Worm (Caenorhabditis elegans) whole organism, late embryonic: ENCODE data around the gene col-131.

Experiments
- C08G9.2 ChIP-seq: sonication (generic microtip); optimal IDR thresholded peaks from 2 replicates; lab custom pipeline; 2016; ENCODE audit warnings: mild to moderate bottlenecking, missing genetic modification characterization, moderate library complexity, missing compliant biosample characterization
- ahr-1 ChIP-seq: sonication (generic microtip); optimal IDR thresholded peaks from 2 replicates; lab custom pipeline; 2016; ENCODE audit warnings: missing genetic modification characterization, missing compliant biosample characterization
- ama-1 ChIP-seq: fragments of 150-350 bp; optimal IDR thresholded peaks from 2 replicates; lab custom pipeline; 2014
- ceh-19 ChIP-seq: fragments of 200-800 bp; sonication (Bioruptor generic); optimal IDR thresholded peaks from 2 replicates; lab custom pipeline; 2018; ENCODE audit warnings: mild to moderate bottlenecking, missing genetic modification characterization, missing compliant biosample characterization
- ceh-31 ChIP-seq: sonication (generic microtip); optimal IDR thresholded peaks from 2 replicates; lab custom pipeline; 2016; ENCODE audit warnings: missing genetic modification characterization, missing compliant biosample characterization
- dmd-4 ChIP-seq: sonication (generic microtip); optimal IDR thresholded peaks from 2 replicates; lab custom pipeline; 2016; ENCODE audit warnings: borderline replicate concordance, missing genetic modification characterization, missing compliant biosample characterization
- elt-2 ChIP-seq: sonication (generic microtip); optimal IDR thresholded peaks from 2 replicates; lab custom pipeline; 2016; ENCODE audit warnings: missing genetic modification reagents, missing genetic modification characterization, missing compliant biosample characterization
- ets-4 ChIP-seq: sonication (generic microtip); optimal IDR thresholded peaks from 2 replicates; lab custom pipeline; 2016; ENCODE audit warnings: missing genetic modification characterization, missing compliant biosample characterization
- eyg-1 ChIP-seq: sonication (generic microtip); optimal IDR thresholded peaks from 2 replicates; lab custom pipeline; 2016; ENCODE audit warnings: missing genotype, missing genetic modification characterization, missing compliant biosample characterization
- fax-1 ChIP-seq: sonication (generic microtip); optimal IDR thresholded peaks from 2 replicates; lab custom pipeline; 2016; ENCODE audit warnings: missing genotype, missing genetic modification characterization, missing compliant biosample characterization
- fkh-10 ChIP-seq: fragments of 150-350 bp; optimal IDR thresholded peaks from 2 replicates; lab custom pipeline; 2014; ENCODE audit warnings: missing biosample characterization, missing genetic modification reagents, missing genetic modification characterization
- hlh-13 ChIP-seq: fragments of 200-800 bp; sonication (Bioruptor generic); optimal IDR thresholded peaks from 2 replicates; lab custom pipeline; 2018; ENCODE audit warnings: mild to moderate bottlenecking, missing genetic modification characterization, missing compliant biosample characterization
- hlh-15 ChIP-seq: sonication (generic microtip); optimal IDR thresholded peaks from 2 replicates; lab custom pipeline; 2016; ENCODE audit warnings: missing genetic modification characterization, missing compliant biosample characterization
- hlh-8 ChIP-seq: sonication (generic microtip); optimal IDR thresholded peaks from 2 replicates; lab custom pipeline; 2016; ENCODE audit warnings: missing genotype, missing genetic modification characterization, missing compliant biosample characterization
- mec-3 ChIP-seq: sonication (generic microtip); optimal IDR thresholded peaks from 2 replicates; lab custom pipeline; 2016; ENCODE audit warnings: borderline replicate concordance, missing genetic modification characterization, missing compliant biosample characterization
- nfya-1 ChIP-seq: sonication (generic microtip); optimal IDR thresholded peaks from 2 replicates; lab custom pipeline; 2017; ENCODE audit warnings: missing genetic modification characterization, mild to moderate bottlenecking, missing compliant biosample characterization, antibody characterized with exemption, moderate library complexity
- odd-2 ChIP-seq: sonication (generic microtip); optimal IDR thresholded peaks from 2 replicates; lab custom pipeline; 2017; ENCODE audit warnings: antibody characterized with exemption, mild to moderate bottlenecking, missing genetic modification characterization, missing compliant biosample characterization
- sdc-2 ChIP-seq: sonication (generic microtip); optimal IDR thresholded peaks from 2 replicates; lab custom pipeline; 2016; ENCODE audit warnings: missing genotype, missing genetic modification characterization, missing compliant biosample characterization
- sox-4 ChIP-seq: sonication (generic microtip); optimal IDR thresholded peaks from 2 replicates; lab custom pipeline; 2017; ENCODE audit warnings: mild to moderate bottlenecking, missing genetic modification characterization, inconsistent platforms, missing compliant biosample characterization
- syd-9 ChIP-seq: sonication (generic microtip); optimal IDR thresholded peaks from 2 replicates; lab custom pipeline; 2016; ENCODE audit warnings: mild to moderate bottlenecking, missing genetic modification characterization, moderate library complexity, missing compliant biosample characterization
- tbx-2 ChIP-seq: sonication (generic microtip); optimal IDR thresholded peaks from 2 replicates; lab custom pipeline; 2016; ENCODE audit warnings: missing genetic modification characterization, missing compliant biosample characterization
- unc-3 ChIP-seq, 2 experiments: fragments of 200-800 bp in 1 of 2; sonication (Bioruptor generic) in 1 of 2; sonication (generic microtip) in 1 of 2; conservative IDR thresholded peaks in 1 of 2; optimal IDR thresholded peaks in 1 of 2; 2 replicates each; pipeline versions ENCODE4 v1.3.6 to Lab custom; 2016 to 2022; ENCODE audit warnings: missing compliant biosample characterization in 2 of 2, missing genetic modification characterization in 2 of 2, missing genetic modification reagents in 1 of 2
- unc-42 ChIP-seq: sonication (generic microtip); optimal IDR thresholded peaks from 2 replicates; lab custom pipeline; 2016; ENCODE audit warnings: missing genotype, missing genetic modification characterization, missing compliant biosample characterization
- unc-55 ChIP-seq: sonication (generic microtip); optimal IDR thresholded peaks from 2 replicates; lab custom pipeline; 2017; ENCODE audit warnings: missing biosample characterization, missing genetic modification reagents, missing genetic modification characterization

col-131 gene

DNA sequence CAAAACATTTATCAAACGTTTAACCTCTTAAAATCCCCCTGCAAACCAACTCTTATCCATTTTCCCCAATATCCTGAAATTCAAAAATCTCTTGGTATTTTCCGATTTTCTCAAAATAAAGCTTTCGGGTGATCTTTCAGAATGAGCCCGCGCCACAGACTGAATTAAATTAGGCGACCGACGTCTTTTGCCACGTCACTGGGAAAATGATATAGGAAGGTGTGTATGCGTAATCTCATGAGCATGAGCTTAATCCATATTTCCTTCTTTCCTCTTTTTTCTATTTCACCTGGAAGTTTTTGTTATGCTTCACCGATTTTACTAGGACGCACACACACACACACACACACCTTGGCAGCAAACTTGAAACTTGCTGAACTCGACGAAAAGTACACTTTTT lies 46.1 kb downstream of the col-131 start:
- no peak for TF ChIP-seq fkh-10
- no peak for TF ChIP-seq ama-1 (lab: Kevin White, UChicago)
- no peak for TF ChIP-seq odd-2 (tag; lab: Kevin White, UChicago)
- no peak for TF ChIP-seq unc-42 (tag; lab: Kevin White, UChicago)
- no peak for TF ChIP-seq eyg-1 (tag; lab: Kevin White, UChicago)
- TF ChIP-seq ets-4 (tag; lab: Kevin White, UChicago), result no peak
- no peak for TF ChIP-seq dmd-4
- no peak for TF ChIP-seq ahr-1
- TF ChIP-seq syd-9 (tag; lab: Kevin White, UChicago), result no peak
- no peak for TF ChIP-seq nfya-1 (tag; lab: Kevin White, UChicago)
- no peak for TF ChIP-seq sdc-2 (tag; lab: Kevin White, UChicago)
- TF ChIP-seq hlh-13, result no peak

DNA sequence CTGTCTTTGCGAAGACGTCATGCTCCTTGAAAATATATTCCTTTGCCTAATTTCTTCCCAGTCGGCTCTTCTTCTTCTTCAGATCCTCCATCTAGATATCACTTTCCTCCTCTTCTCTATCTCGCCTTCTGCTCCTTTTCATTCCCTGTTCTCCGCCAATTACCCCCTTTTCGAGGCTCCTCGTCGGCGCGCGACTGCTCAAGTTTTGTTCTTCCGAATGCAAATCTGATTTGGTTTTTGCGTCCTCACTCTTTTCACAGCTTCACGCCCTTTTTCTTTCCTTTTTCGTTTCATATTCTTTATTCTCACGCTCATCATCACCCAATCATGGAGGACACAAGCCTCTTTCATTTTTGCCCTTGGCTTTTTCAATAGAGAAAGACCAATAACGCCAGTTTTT lies 50.3 kb downstream of the col-131 start:
- TF ChIP-seq unc-42 (tag; lab: Kevin White, UChicago) (peak; percentile 82), mec-3 (tag; lab: Kevin White, UChicago) (no peak), unc-3 (GFP tag; conservative IDR thresholded peaks at IDR 0.05; lab: Robert Waterston, UW) (no peak), unc-3 (tag; optimal IDR thresholded peaks at IDR 0.05; lab: Kevin White, UChicago) (no peak), odd-2 (tag; lab: Kevin White, UChicago) (no peak), fkh-10 (no peak), sox-4 (tag; lab: Kevin White, UChicago) (peak; percentile 16), fax-1 (no peak), unc-55 (GFP tag; lab: Kevin White, UChicago) (no peak), elt-2 (tag; lab: Kevin White, UChicago) (no peak)

DNA sequence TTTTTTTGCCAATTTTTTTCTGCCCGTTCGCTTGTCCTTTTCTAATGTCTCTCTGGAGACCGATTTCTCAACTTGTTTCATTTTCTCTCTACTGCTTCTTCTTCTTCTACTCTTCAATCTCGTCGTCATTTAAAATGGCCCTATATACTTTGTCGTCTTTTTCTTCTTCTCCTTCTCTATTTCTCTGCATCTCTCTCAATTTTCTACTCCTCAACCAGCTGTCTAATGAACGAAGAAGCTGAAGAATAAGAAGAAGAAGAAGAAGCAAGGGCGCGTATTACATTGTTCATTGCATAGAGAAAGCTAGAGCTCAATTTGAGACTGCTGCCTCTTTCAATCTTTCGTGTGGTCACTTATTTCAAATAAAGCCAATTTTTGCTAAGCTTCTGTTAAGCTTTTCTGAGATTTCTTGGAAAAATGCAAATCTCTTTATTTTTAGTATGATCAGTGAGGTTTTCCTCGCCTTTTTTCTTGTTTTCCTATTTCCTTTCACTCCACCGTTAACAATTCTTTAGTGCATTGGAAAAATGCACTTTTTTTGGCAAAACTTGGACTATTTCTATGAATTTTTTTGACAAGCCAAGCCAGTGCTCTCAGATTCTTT lies 51.2 kb downstream of the col-131 start:
- TF ChIP-seq hlh-8 (tag; lab: Kevin White, UChicago) (peak; percentile 6), C08G9.2 (tag; lab: Kevin White, UChicago) (no peak), ceh-19 (peak; percentile 5), hlh-15 (no peak), ceh-31 (tag; lab: Kevin White, UChicago) (peak; percentile 27), unc-55 (GFP tag; lab: Kevin White, UChicago) (peak; percentile 79), unc-42 (tag; lab: Kevin White, UChicago) (peak; percentile 56), tbx-2 (peak; percentile 35)
